Worm (Caenorhabditis elegans) whole organism, mixed stage, embryonic: ENCODE data around the gene ZK622.1.

Source experiments
- bed-3 ChIP-seq: fragments of 200-800 bp; sonication (Bioruptor generic); optimal IDR thresholded peaks from 3 replicates; lab custom pipeline; 2018; ENCODE audit warnings: mild to moderate bottlenecking, missing genetic modification characterization, moderate library complexity, missing compliant biosample characterization
- ceh-83 ChIP-seq: fragments of 200-800 bp; sonication (Bioruptor generic); optimal IDR thresholded peaks from 2 replicates; lab custom pipeline; 2018; ENCODE audit warnings: mild to moderate bottlenecking, missing genetic modification characterization, missing compliant biosample characterization
- cnd-1 ChIP-seq: fragments of 200-800 bp; sonication (Bioruptor generic); optimal IDR thresholded peaks from 2 replicates; lab custom pipeline; 2018; ENCODE audit warnings: mild to moderate bottlenecking, missing genetic modification characterization, missing compliant biosample characterization
- mep-1 ChIP-seq: fragments of 150-350 bp; optimal IDR thresholded peaks from 2 replicates; lab custom pipeline; 2017; ENCODE audit warnings: missing biosample characterization, missing genetic modification reagents, missing genetic modification characterization, inconsistent platforms
- nhr-2 ChIP-seq: fragments of 150-350 bp; optimal IDR thresholded peaks from 2 replicates; lab custom pipeline; 2014; ENCODE audit warnings: missing biosample characterization, missing genetic modification characterization
- pha-4 ChIP-seq: fragments of 150-350 bp; optimal IDR thresholded peaks from 2 replicates; lab custom pipeline; 2018; ENCODE audit warnings: missing biosample characterization, missing genetic modification reagents, missing genetic modification characterization
- snpc-4 ChIP-seq: fragments of 150-350 bp; optimal IDR thresholded peaks from 2 replicates; lab custom pipeline; 2014; ENCODE audit warnings: missing biosample characterization, missing genetic modification characterization
- unc-39 ChIP-seq: fragments of 150-350 bp; optimal IDR thresholded peaks from 2 replicates; lab custom pipeline; 2014; ENCODE audit warnings: missing biosample characterization, missing genetic modification characterization
- unc-62 ChIP-seq: fragments of 150-350 bp; optimal IDR thresholded peaks from 2 replicates; lab custom pipeline; 2014; ENCODE audit warnings: missing biosample characterization, missing genetic modification reagents, missing genetic modification characterization

DNA sequence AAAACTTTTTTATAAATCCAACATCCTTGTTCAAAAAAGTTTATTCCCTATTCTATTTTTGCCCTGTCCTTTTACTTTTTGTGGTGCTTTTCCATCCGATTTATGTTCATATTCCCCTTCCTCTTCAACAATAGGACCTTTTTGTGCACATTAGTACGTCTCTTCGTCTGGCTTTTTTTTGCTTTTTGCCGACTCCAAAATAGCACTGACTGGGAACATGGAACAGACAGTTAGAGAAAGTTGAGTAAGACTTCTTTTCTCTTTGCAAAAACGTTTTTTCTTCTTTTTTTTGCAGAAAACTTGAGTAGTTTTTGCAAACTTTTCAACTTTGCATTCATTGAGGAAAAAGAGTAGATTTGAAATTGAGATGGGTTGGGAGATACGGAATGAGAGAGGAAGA, 8.2 kb downstream of the ZK622.1 start:
- no peak for TF ChIP-seq unc-62 (GFP tag; lab: Kevin White, UChicago)
- no peak for TF ChIP-seq unc-39 (tag; lab: Kevin White, UChicago)
- TF ChIP-seq cnd-1 = no peak
- no peak for TF ChIP-seq bed-3 (GFP tag; lab: Kevin White, UChicago)
- no peak for TF ChIP-seq snpc-4 (tag; lab: Kevin White, UChicago)
- no peak for TF ChIP-seq ceh-83
- no peak for TF ChIP-seq mep-1 (tag; lab: Kevin White, UChicago)
- TF ChIP-seq nhr-2 (tag; lab: Kevin White, UChicago) = no peak
- TF ChIP-seq pha-4 (tag; lab: Kevin White, UChicago) = no peak
